Worm (Caenorhabditis elegans) whole organism, young adult: ENCODE measurements around the gene K11E4.6.
A peak's percentile ranks its signal among the peaks of the same experiment; 100 is the strongest.

Experiments
- B0261.1 ChIP-seq: sonication (generic microtip); optimal IDR thresholded peaks from 2 replicates; lab custom pipeline; 2016; ENCODE audit warnings: mild to moderate bottlenecking, missing genetic modification characterization, moderate library complexity, missing compliant biosample characterization
- D2030.7 ChIP-seq: fragments of 200-800 bp; sonication (Bioruptor generic); IDR thresholded peaks from 2 replicates; pipeline ENCODE4 v1.3.6; 2022; ENCODE audit warnings: missing genetic modification reagents, missing genetic modification characterization, missing compliant biosample characterization
- F23B12.7 ChIP-seq: sonication (generic microtip); optimal IDR thresholded peaks from 2 replicates; lab custom pipeline; 2017; ENCODE audit warnings: missing genetic modification characterization, mild to moderate bottlenecking, missing compliant biosample characterization, antibody characterized with exemption, moderate library complexity; ENCODE audit not compliant: insufficient read depth
- F33H1.4 ChIP-seq: fragments of 200-800 bp; sonication (Bioruptor generic); IDR thresholded peaks from 2 replicates; pipeline ENCODE4 v1.3.6; 2022; ENCODE audit warnings: missing genetic modification reagents, missing genetic modification characterization, missing compliant biosample characterization
- T07F8.4 ChIP-seq: sonication (generic microtip); optimal IDR thresholded peaks from 2 replicates; lab custom pipeline; 2016; ENCODE audit warnings: mild to moderate bottlenecking, missing genetic modification characterization, moderate library complexity, missing compliant biosample characterization
- Y79H2A.3 ChIP-seq: fragments of 200-800 bp; sonication (Bioruptor generic); conservative IDR thresholded peaks from 2 replicates; pipeline ENCODE4 v1.3.6; 2022; ENCODE audit warnings: missing genetic modification reagents, missing genetic modification characterization, missing compliant biosample characterization
- ZK185.1 ChIP-seq: sonication (generic microtip); optimal IDR thresholded peaks from 2 replicates; lab custom pipeline; 2016; ENCODE audit warnings: mild to moderate bottlenecking, missing genetic modification characterization, missing compliant biosample characterization; ENCODE audit not compliant: poor library complexity, severe bottlenecking
- ama-1 ChIP-seq, 3 experiments: fragments of 150-350 bp in 1 of 3; sonication (generic microtip) in 2 of 3; optimal IDR thresholded peaks; 2 replicates each; lab custom pipeline; 2014 to 2018; ENCODE audit warnings: missing biosample characterization in 2 of 3, missing genetic modification characterization in 2 of 3, missing genetic modification reagents in 2 of 3
- aptf-3 ChIP-seq: fragments of 200-800 bp; sonication (Bioruptor generic); IDR thresholded peaks from 2 replicates; pipeline ENCODE4 v1.3.6; 2022; ENCODE audit warnings: missing genetic modification characterization, missing compliant biosample characterization
- attf-6 ChIP-seq: fragments of 200-800 bp; sonication (Bioruptor generic); IDR thresholded peaks from 2 replicates; pipeline ENCODE4 v1.3.6; 2022; ENCODE audit warnings: missing genetic modification reagents, missing genetic modification characterization, missing compliant biosample characterization
- bed-1 ChIP-seq: fragments of 200-800 bp; sonication (Bioruptor generic); IDR thresholded peaks from 2 replicates; pipeline ENCODE4 v1.3.6; 2022; ENCODE audit warnings: missing genetic modification reagents, missing genetic modification characterization, missing compliant biosample characterization
- ccch-3 ChIP-seq: fragments of 200-800 bp; sonication (Bioruptor generic); optimal IDR thresholded peaks from 2 replicates; lab custom pipeline; 2018; ENCODE audit warnings: mild to moderate bottlenecking, missing genetic modification characterization, missing compliant biosample characterization
- cebp-2 ChIP-seq: fragments of 200-800 bp; sonication (Bioruptor generic); IDR thresholded peaks from 2 replicates; pipeline ENCODE4 v1.3.6; 2022; ENCODE audit warnings: missing genetic modification characterization, missing compliant biosample characterization
- ceh-100 ChIP-seq: fragments of 200-800 bp; sonication (Bioruptor generic); IDR thresholded peaks from 2 replicates; pipeline ENCODE4 v1.3.6; 2022; ENCODE audit warnings: missing genetic modification reagents, missing genetic modification characterization, missing compliant biosample characterization
- ceh-58 ChIP-seq: fragments of 200-800 bp; sonication (Bioruptor generic); IDR thresholded peaks from 2 replicates; pipeline ENCODE4 v1.3.6; 2022; ENCODE audit warnings: missing genetic modification characterization, missing compliant biosample characterization
- ceh-79 ChIP-seq: sonication (generic microtip); optimal IDR thresholded peaks from 2 replicates; lab custom pipeline; 2017; ENCODE audit warnings: mild to moderate bottlenecking, missing genetic modification characterization, missing compliant biosample characterization
- ceh-91 ChIP-seq: fragments of 200-800 bp; sonication (Bioruptor generic); IDR thresholded peaks from 2 replicates; pipeline ENCODE4 v1.3.6; 2022; ENCODE audit warnings: missing genetic modification reagents, missing genetic modification characterization, missing compliant biosample characterization
- chd-7 ChIP-seq: sonication (generic microtip); optimal IDR thresholded peaks from 2 replicates; lab custom pipeline; 2016; ENCODE audit warnings: mild to moderate bottlenecking, missing genetic modification characterization, moderate library complexity, missing compliant biosample characterization
- dox-1 ChIP-seq: fragments of 200-800 bp; sonication (Bioruptor generic); IDR thresholded peaks from 2 replicates; pipeline ENCODE4 v1.3.6; 2022; ENCODE audit warnings: missing genetic modification reagents, missing genetic modification characterization, missing compliant biosample characterization
- egl-44 ChIP-seq: fragments of 200-800 bp; sonication (Bioruptor generic); IDR thresholded peaks from 2 replicates; pipeline ENCODE4 v1.3.6; 2022; ENCODE audit warnings: missing genetic modification reagents, missing genetic modification characterization, missing compliant biosample characterization
- him-1 ChIP-seq: sonication (generic microtip); optimal IDR thresholded peaks from 2 replicates; lab custom pipeline; 2016; ENCODE audit warnings: missing genotype, missing genetic modification reagents, missing genetic modification characterization, missing compliant biosample characterization
- hrde-1 ChIP-seq: sonication (generic microtip); optimal IDR thresholded peaks from 2 replicates; lab custom pipeline; 2016; ENCODE audit warnings: missing genetic modification characterization, mild to moderate bottlenecking, missing compliant biosample characterization, moderate library complexity, missing genotype, missing genetic modification reagents, borderline replicate concordance
- hsf-1 ChIP-seq: fragments of 200-800 bp; sonication (Bioruptor generic); IDR thresholded peaks from 2 replicates; pipeline ENCODE4 v1.3.6; 2022; ENCODE audit warnings: missing genetic modification reagents, missing genetic modification characterization, missing compliant biosample characterization
- lag-1 ChIP-seq: fragments of 200-800 bp; sonication (Bioruptor generic); IDR thresholded peaks from 2 replicates; pipeline ENCODE4 v1.3.6; 2022; ENCODE audit warnings: missing genetic modification reagents, missing genetic modification characterization, missing compliant biosample characterization
- let-607 ChIP-seq, 2 experiments: fragments of 200-800 bp in 1 of 2; sonication (Bioruptor generic) in 1 of 2; sonication (generic microtip) in 1 of 2; optimal IDR thresholded peaks; 2 replicates each; lab custom pipeline; 2016 to 2018; ENCODE audit warnings: mild to moderate bottlenecking in 2 of 2, missing compliant biosample characterization in 2 of 2, missing genetic modification characterization in 2 of 2, moderate library complexity in 2 of 2, missing genotype in 1 of 2
- lin-26 ChIP-seq: fragments of 200-800 bp; sonication (Bioruptor generic); IDR thresholded peaks from 2 replicates; pipeline ENCODE4 v1.3.6; 2022; ENCODE audit warnings: missing genetic modification reagents, missing genetic modification characterization, missing compliant biosample characterization
- lsl-1 ChIP-seq: fragments of 200-800 bp; sonication (Bioruptor generic); optimal IDR thresholded peaks from 2 replicates; lab custom pipeline; 2018; ENCODE audit warnings: mild to moderate bottlenecking, missing genetic modification characterization, moderate library complexity, missing compliant biosample characterization
- madf-10 ChIP-seq: sonication (generic microtip); optimal IDR thresholded peaks from 2 replicates; lab custom pipeline; 2016; ENCODE audit warnings: mild to moderate bottlenecking, missing genetic modification characterization, missing compliant biosample characterization
- mel-28 ChIP-seq: sonication (generic microtip); optimal IDR thresholded peaks from 2 replicates; lab custom pipeline; 2016; ENCODE audit warnings: borderline replicate concordance, mild to moderate bottlenecking, missing genetic modification characterization, missing compliant biosample characterization
- mes-4 ChIP-seq: sonication (generic microtip); optimal IDR thresholded peaks from 2 replicates; lab custom pipeline; 2016; ENCODE audit warnings: missing genotype, missing genetic modification characterization, missing compliant biosample characterization
- mxl-1 ChIP-seq: sonication (generic microtip); optimal IDR thresholded peaks from 2 replicates; lab custom pipeline; 2016; ENCODE audit warnings: missing genetic modification characterization, missing compliant biosample characterization
- nhr-179 ChIP-seq: sonication (generic microtip); optimal IDR thresholded peaks from 2 replicates; lab custom pipeline; 2016; ENCODE audit warnings: mild to moderate bottlenecking, missing genetic modification characterization, missing compliant biosample characterization
- nhr-90 ChIP-seq: sonication (generic microtip); optimal IDR thresholded peaks from 2 replicates; lab custom pipeline; 2016; ENCODE audit warnings: missing genotype, mild to moderate bottlenecking, missing genetic modification characterization, missing compliant biosample characterization
- rec-8 ChIP-seq, 2 experiments: sonication (generic microtip); optimal IDR thresholded peaks; 2 replicates each; lab custom pipeline; 2016; ENCODE audit warnings: mild to moderate bottlenecking in 2 of 2, missing genetic modification characterization in 2 of 2, missing genetic modification reagents in 2 of 2, missing genotype in 2 of 2, missing biosample characterization in 1 of 2, missing compliant biosample characterization in 1 of 2, moderate library complexity in 1 of 2
- rpc-1 ChIP-seq, 2 experiments: fragments of 150-350 bp in 1 of 2; sonication (generic microtip) in 1 of 2; optimal IDR thresholded peaks; 2 replicates each; lab custom pipeline; 2014 to 2018; ENCODE audit warnings: missing biosample characterization in 1 of 2, missing genetic modification characterization in 1 of 2, missing genetic modification reagents in 1 of 2, missing genotype in 1 of 2
- snpc-1.1 ChIP-seq: sonication (generic microtip); optimal IDR thresholded peaks from 2 replicates; lab custom pipeline; 2017; ENCODE audit warnings: missing genetic modification characterization, mild to moderate bottlenecking, missing compliant biosample characterization, antibody characterized with exemption, moderate library complexity, missing genotype, missing genetic modification reagents; ENCODE audit not compliant: insufficient read depth
- snpc-1.3 ChIP-seq: sonication (generic microtip); optimal IDR thresholded peaks from 2 replicates; lab custom pipeline; 2017; ENCODE audit warnings: missing genetic modification characterization, mild to moderate bottlenecking, missing compliant biosample characterization, antibody characterized with exemption, moderate library complexity, missing genotype, missing genetic modification reagents; ENCODE audit not compliant: insufficient read depth
- snpc-3.4 ChIP-seq: sonication (generic microtip); optimal IDR thresholded peaks from 2 replicates; lab custom pipeline; 2017; ENCODE audit warnings: missing genetic modification characterization, mild to moderate bottlenecking, missing compliant biosample characterization, antibody characterized with exemption, moderate library complexity, missing genotype, missing genetic modification reagents
- snpc-4 ChIP-seq, 5 experiments: fragments of 150-350 bp in 1 of 5; sonication (generic microtip) in 4 of 5; optimal IDR thresholded peaks; 2 replicates each; lab custom pipeline; 2014 to 2018; ENCODE audit warnings: missing genetic modification characterization in 5 of 5, missing biosample characterization in 3 of 5, antibody characterized with exemption in 2 of 5, mild to moderate bottlenecking in 2 of 5, missing compliant biosample characterization in 2 of 5, missing genotype in 2 of 5, moderate library complexity in 2 of 5, missing genetic modification reagents in 1 of 5
- sptf-2 ChIP-seq: fragments of 200-800 bp; sonication (Bioruptor generic); optimal IDR thresholded peaks from 2 replicates; lab custom pipeline; 2018; ENCODE audit warnings: mild to moderate bottlenecking, missing genetic modification characterization, missing compliant biosample characterization
- tbp1 ChIP-seq: fragments of 200-800 bp; sonication (Bioruptor generic); optimal IDR thresholded peaks from 2 replicates; lab custom pipeline; 2018; ENCODE audit warnings: mild to moderate bottlenecking, missing genetic modification characterization, missing compliant biosample characterization
- xnd-1 ChIP-seq: sonication (generic microtip); optimal IDR thresholded peaks from 2 replicates; lab custom pipeline; 2016; ENCODE audit warnings: missing genotype, missing genetic modification reagents, missing genetic modification characterization, missing compliant biosample characterization
- ztf-25 ChIP-seq: fragments of 200-800 bp; sonication (Bioruptor generic); IDR thresholded peaks from 2 replicates; pipeline ENCODE4 v1.3.6; 2022; ENCODE audit warnings: missing genetic modification reagents, missing genetic modification characterization, missing compliant biosample characterization
- ztf-26 ChIP-seq: sonication (generic microtip); optimal IDR thresholded peaks from 2 replicates; lab custom pipeline; 2017; ENCODE audit warnings: missing genetic modification characterization, missing compliant biosample characterization

The K11E4.6 gene

DNA sequence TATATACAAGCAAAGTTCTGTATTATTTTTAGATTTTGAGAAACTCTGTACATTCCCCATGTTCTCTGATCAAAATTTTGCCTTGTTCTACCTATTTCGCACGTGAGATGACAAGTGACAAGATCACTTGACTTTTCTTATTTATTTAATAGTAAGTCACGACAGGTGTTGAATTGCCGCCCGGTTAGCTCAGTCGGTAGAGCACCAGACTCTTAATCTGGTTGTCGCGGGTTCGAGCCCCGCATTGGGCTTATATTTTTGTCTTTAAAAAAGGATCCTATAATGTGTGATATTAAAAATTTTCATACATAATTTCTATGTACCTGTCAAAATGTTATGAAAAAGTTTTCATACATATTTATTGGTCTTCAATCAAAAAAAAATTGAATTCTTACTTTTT is 9.8 kb upstream of the K11E4.6 start (continued):
- no peak for TF ChIP-seq lsl-1 (GFP tag; lab: Kevin White, UChicago)
- TF ChIP-seq ama-1 (optimal IDR thresholded peaks at IDR 0.05; lab: Kevin White, UChicago), result no peak
- TF ChIP-seq ama-1 (GFP tag; optimal IDR thresholded peaks at IDR 0.05; lab: Kevin White, UChicago), result peak in 1 of 2 experiments; percentile 59
- 0 out of 2 replicates have a peak, but pooled peaks have one; percentile 80 for TF ChIP-seq aptf-3 (GFP tag; lab: Robert Waterston, UW)
- peak; percentile 72 for TF ChIP-seq sptf-2 (GFP tag; lab: Kevin White, UChicago)
- TF ChIP-seq mel-28 (tag; lab: Kevin White, UChicago), result no peak
- peak; percentile 48 for TF ChIP-seq snpc-1.3 (tag; lab: Kevin White, UChicago)
- TF ChIP-seq F23B12.7 (tag; lab: Kevin White, UChicago), result peak; percentile 28
- TF ChIP-seq ceh-79 (tag; lab: Kevin White, UChicago), result peak; percentile 7
- TF ChIP-seq hrde-1 (tag; lab: Kevin White, UChicago), result peak; percentile 37
- TF ChIP-seq let-607 (tag; optimal IDR thresholded peaks at IDR 0.05; lab: Kevin White, UChicago), result peak in 1 of 2 experiments; percentile 20
- peak; percentile 39 for TF ChIP-seq snpc-4 (GFP tag; optimal IDR thresholded peaks at IDR 0.05; lab: Kevin White, UChicago)
- TF ChIP-seq snpc-4 (tag; optimal IDR thresholded peaks at IDR 0.05; lab: Kevin White, UChicago), result peak in 3 of 4 experiments; percentile 60 to 69 (median 68)
- no peak for TF ChIP-seq ceh-58 (GFP tag; lab: Robert Waterston, UW)
- no peak for TF ChIP-seq snpc-1.1 (tag; lab: Kevin White, UChicago)
- peak; percentile 12 for TF ChIP-seq mxl-1 (tag; lab: Kevin White, UChicago)
- TF ChIP-seq F33H1.4 (GFP tag; lab: Robert Waterston, UW), result no peak
- peak; percentile 59 for TF ChIP-seq him-1 (tag; lab: Kevin White, UChicago)
- peak; percentile 82 for TF ChIP-seq lin-26
- TF ChIP-seq cebp-2 (GFP tag; lab: Robert Waterston, UW), result peak; percentile 87
- TF ChIP-seq T07F8.4 (tag; lab: Kevin White, UChicago), result peak; percentile 7
- TF ChIP-seq xnd-1, result no peak
- peak; percentile 52 to 68 for TF ChIP-seq rec-8 (tag; optimal IDR thresholded peaks at IDR 0.05; lab: Kevin White, UChicago)
- peak; percentile 7 for TF ChIP-seq ztf-26 (tag; lab: Kevin White, UChicago)
- no peak for TF ChIP-seq ccch-3 (GFP tag; lab: Kevin White, UChicago)
- TF ChIP-seq ceh-100 (GFP tag; lab: Robert Waterston, UW), result no peak
- peak; percentile 25 for TF ChIP-seq nhr-179 (tag; lab: Kevin White, UChicago)
- peak; percentile 88 for TF ChIP-seq tbp1 (GFP tag; lab: Kevin White, UChicago)
- TF ChIP-seq attf-6 (GFP tag; lab: Robert Waterston, UW), result peak; percentile 65; the same call in 1 of the 2 replicates
- no peak for TF ChIP-seq mes-4 (tag; lab: Kevin White, UChicago)
- TF ChIP-seq nhr-90, result peak; percentile 71
- no peak for TF ChIP-seq bed-1 (GFP tag; lab: Robert Waterston, UW)
- no peak for TF ChIP-seq chd-7 (tag; lab: Kevin White, UChicago)
- no peak for TF ChIP-seq Y79H2A.3 (GFP tag; lab: Robert Waterston, UW)
- TF ChIP-seq rpc-1 (optimal IDR thresholded peaks at IDR 0.05; lab: Kevin White, UChicago), result peak; percentile 79
- TF ChIP-seq rpc-1 (tag; optimal IDR thresholded peaks at IDR 0.05; lab: Kevin White, UChicago), result peak; percentile 87
- peak; percentile 67 for TF ChIP-seq dox-1 (GFP tag; lab: Robert Waterston, UW)
- peak; percentile 42; the same call in 1 of the 2 replicates for TF ChIP-seq egl-44 (GFP tag; lab: Robert Waterston, UW)
- TF ChIP-seq D2030.7 (GFP tag; lab: Robert Waterston, UW), result peak; percentile 54; the same call in 1 of the 2 replicates
- TF ChIP-seq lag-1 (GFP tag; lab: Robert Waterston, UW), result no peak
- peak; percentile 71 for TF ChIP-seq snpc-3.4 (tag; lab: Kevin White, UChicago)
- TF ChIP-seq ztf-25 (GFP tag; lab: Robert Waterston, UW), result peak; percentile 57; the same call in 1 of the 2 replicates
- peak; percentile 75 for TF ChIP-seq B0261.1 (tag; lab: Kevin White, UChicago)
- TF ChIP-seq ZK185.1 (tag; lab: Kevin White, UChicago), result peak; percentile 43
- TF ChIP-seq madf-10 (tag; lab: Kevin White, UChicago), result peak; percentile 48
- no peak for TF ChIP-seq ceh-91 (GFP tag; lab: Robert Waterston, UW)
- no peak for TF ChIP-seq hsf-1
- TF ChIP-seq, all 124 proteins: peak for 37
